Worm (Caenorhabditis elegans) whole organism, L4 larva: ENCODE results near the gene C36C9.6.
A peak's percentile ranks its signal among the peaks of the same experiment; 100 is the strongest.

ENCODE experiments used
- F10B5.3 ChIP-seq: sonication (generic microtip); optimal IDR thresholded peaks from 2 replicates; lab custom pipeline; 2016; ENCODE audit warnings: mild to moderate bottlenecking, missing genetic modification characterization, missing compliant biosample characterization
- F26F4.8 ChIP-seq: fragments of 200-800 bp; sonication (Bioruptor generic); conservative IDR thresholded peaks from 2 replicates; pipeline ENCODE4 v1.3.6; 2022; ENCODE audit warnings: missing genetic modification characterization, missing compliant biosample characterization
- Y5F2A.4 ChIP-seq: fragments of 200-800 bp; sonication (Bioruptor generic); optimal IDR thresholded peaks from 2 replicates; lab custom pipeline; 2018; ENCODE audit warnings: mild to moderate bottlenecking, missing genetic modification characterization, missing compliant biosample characterization
- aha-1 ChIP-seq: fragments of 150-350 bp; peaks from one replicate; lab custom pipeline; 2014; ENCODE audit warnings: missing biosample characterization, missing genetic modification characterization
- ama-1 ChIP-seq: fragments of 150-350 bp; optimal IDR thresholded peaks from 2 replicates; lab custom pipeline; 2014; ENCODE audit warnings: inconsistent platforms, mixed read lengths
- ceh-32 ChIP-seq: sonication (generic microtip); optimal IDR thresholded peaks from 2 replicates; lab custom pipeline; 2016; ENCODE audit warnings: mild to moderate bottlenecking, missing genetic modification characterization, missing compliant biosample characterization; ENCODE audit not compliant: poor library complexity
- ceh-44 ChIP-seq: fragments of 200-800 bp; sonication (Bioruptor generic); IDR thresholded peaks from 2 replicates; pipeline ENCODE4 v1.3.6; 2022; ENCODE audit warnings: missing genetic modification reagents, missing genetic modification characterization, missing compliant biosample characterization
- ceh-82 ChIP-seq: sonication (generic microtip); optimal IDR thresholded peaks from 2 replicates; lab custom pipeline; 2017; ENCODE audit warnings: missing biosample characterization, missing genetic modification characterization
- cey-2 ChIP-seq: sonication (generic microtip); optimal IDR thresholded peaks from 3 replicates; lab custom pipeline; 2017; ENCODE audit warnings: missing genetic modification characterization, mild to moderate bottlenecking, missing compliant biosample characterization, antibody characterized with exemption, borderline replicate concordance; ENCODE audit not compliant: insufficient read depth
- daf-16 ChIP-seq, 3 experiments: sonication (generic microtip); optimal IDR thresholded peaks; 2 replicates each; lab custom pipeline; 2016 to 2017; ENCODE audit warnings: missing genetic modification characterization in 3 of 3, missing genetic modification reagents in 3 of 3, mild to moderate bottlenecking in 2 of 3, missing compliant biosample characterization in 2 of 3, missing biosample characterization in 1 of 3, moderate library complexity in 1 of 3
- daf-19 ChIP-seq: fragments of 200-800 bp; sonication (Bioruptor generic); conservative IDR thresholded peaks from 2 replicates; pipeline ENCODE4 v1.3.6; 2022; ENCODE audit warnings: missing genetic modification characterization, missing compliant biosample characterization
- dmd-9 ChIP-seq: fragments of 200-800 bp; sonication (Bioruptor generic); IDR thresholded peaks from 2 replicates; pipeline ENCODE4 v1.3.6; 2022; ENCODE audit warnings: missing genetic modification reagents, missing genetic modification characterization, missing compliant biosample characterization
- dve-1 ChIP-seq: sonication (generic microtip); optimal IDR thresholded peaks from 2 replicates; lab custom pipeline; 2017; ENCODE audit warnings: antibody characterized with exemption, mild to moderate bottlenecking, missing genetic modification characterization, missing compliant biosample characterization; ENCODE audit not compliant: insufficient read depth
- egl-27 ChIP-seq: sonication (generic microtip); optimal IDR thresholded peaks from 3 replicates; lab custom pipeline; 2017; ENCODE audit warnings: missing biosample characterization, missing genetic modification reagents, missing genetic modification characterization
- egl-43 ChIP-seq: fragments of 200-800 bp; sonication (Bioruptor generic); IDR thresholded peaks from 2 replicates; pipeline ENCODE4 v1.3.6; 2022; ENCODE audit warnings: missing genetic modification reagents, missing genetic modification characterization, missing compliant biosample characterization
- hmg-1.1 ChIP-seq: fragments of 200-800 bp; sonication (Bioruptor generic); IDR thresholded peaks from 2 replicates; pipeline ENCODE4 v1.3.6; 2022; ENCODE audit warnings: missing genetic modification reagents, missing genetic modification characterization, missing compliant biosample characterization
- lin-1 ChIP-seq: fragments of 200-800 bp; sonication (Bioruptor generic); IDR thresholded peaks from 2 replicates; pipeline ENCODE4 v1.3.6; 2022; ENCODE audit warnings: missing genetic modification reagents, missing genetic modification characterization, missing compliant biosample characterization
- lsy-2 ChIP-seq, 2 experiments: fragments of 150-350 bp in 1 of 2; sonication (generic microtip) in 1 of 2; optimal IDR thresholded peaks; 2 replicates each; lab custom pipeline; 2014 to 2017; ENCODE audit warnings: missing biosample characterization in 2 of 2, missing genetic modification characterization in 2 of 2
- mdl-1 ChIP-seq, 2 experiments: fragments of 150-350 bp in 1 of 2; sonication (generic microtip) in 1 of 2; optimal IDR thresholded peaks; 2 replicates each; lab custom pipeline; 2014 to 2017; ENCODE audit warnings: missing biosample characterization in 2 of 2, missing genetic modification characterization in 2 of 2
- mdt-29 ChIP-seq: fragments of 200-800 bp; sonication (Bioruptor generic); IDR thresholded peaks from 2 replicates; pipeline ENCODE4 v1.3.6; 2022; ENCODE audit warnings: missing genetic modification reagents, missing genetic modification characterization, missing compliant biosample characterization
- mep-1 ChIP-seq: fragments of 150-350 bp; sonication (generic microtip); optimal IDR thresholded peaks from 3 replicates; lab custom pipeline; 2014; ENCODE audit warnings: missing biosample characterization, missing genetic modification characterization
- mes-2 ChIP-seq: sonication (generic microtip); optimal IDR thresholded peaks from 2 replicates; lab custom pipeline; 2016; ENCODE audit warnings: missing genotype, mild to moderate bottlenecking, missing genetic modification characterization, missing compliant biosample characterization; ENCODE audit not compliant: poor library complexity, severe bottlenecking
- mxl-2 ChIP-seq: fragments of 200-800 bp; sonication (Bioruptor generic); conservative IDR thresholded peaks from 2 replicates; pipeline ENCODE4 v1.3.6; 2022; ENCODE audit warnings: missing genetic modification reagents, missing genetic modification characterization, missing compliant biosample characterization
- nhr-111 ChIP-seq: fragments of 200-800 bp; sonication (Bioruptor generic); optimal IDR thresholded peaks from 2 replicates; lab custom pipeline; 2018; ENCODE audit warnings: mild to moderate bottlenecking, missing genetic modification characterization, missing compliant biosample characterization
- nhr-25 ChIP-seq: sonication (generic microtip); optimal IDR thresholded peaks from 2 replicates; lab custom pipeline; 2017; ENCODE audit warnings: missing genetic modification characterization, mild to moderate bottlenecking, missing compliant biosample characterization, antibody characterized with exemption, moderate library complexity, borderline replicate concordance; ENCODE audit not compliant: insufficient read depth
- nhr-28 ChIP-seq: fragments of 150-350 bp; optimal IDR thresholded peaks from 2 replicates; lab custom pipeline; 2014; ENCODE audit warnings: missing biosample characterization, missing genetic modification characterization
- pqm-1 ChIP-seq: sonication (generic microtip); optimal IDR thresholded peaks from 2 replicates; lab custom pipeline; 2017; ENCODE audit warnings: missing biosample characterization, missing genetic modification characterization
- saeg-2 ChIP-seq: fragments of 200-800 bp; sonication (Bioruptor generic); IDR thresholded peaks from 2 replicates; pipeline ENCODE4 v1.3.6; 2022; ENCODE audit warnings: missing genetic modification reagents, missing genetic modification characterization, missing compliant biosample characterization
- set-16 ChIP-seq: fragments of 200-800 bp; sonication (Bioruptor generic); IDR thresholded peaks from 2 replicates; pipeline ENCODE4 v1.3.6; 2022; ENCODE audit warnings: missing genetic modification reagents, missing genetic modification characterization, missing compliant biosample characterization
- snpc-1.2 ChIP-seq: fragments of 200-800 bp; sonication (Bioruptor generic); IDR thresholded peaks from 2 replicates; pipeline ENCODE4 v1.3.6; 2022; ENCODE audit warnings: missing genetic modification reagents, missing genetic modification characterization, missing compliant biosample characterization
- tag-97 ChIP-seq: fragments of 200-800 bp; sonication (Bioruptor generic); IDR thresholded peaks from 2 replicates; pipeline ENCODE4 v1.3.6; 2022; ENCODE audit warnings: missing genetic modification characterization, missing compliant biosample characterization
- unc-62 ChIP-seq, 3 experiments: fragments of 150-350 bp in 1 of 3; sonication (generic microtip); optimal IDR thresholded peaks in 2 of 3; peaks in 1 of 3; 1 replicate in 1 of 3; 2 replicates in 2 of 3; lab custom pipeline; 2014 to 2017; ENCODE audit warnings: missing biosample characterization in 3 of 3, missing genetic modification characterization in 3 of 3, missing genetic modification reagents in 3 of 3, missing genotype in 1 of 3

The C36C9.6 gene

DNA sequence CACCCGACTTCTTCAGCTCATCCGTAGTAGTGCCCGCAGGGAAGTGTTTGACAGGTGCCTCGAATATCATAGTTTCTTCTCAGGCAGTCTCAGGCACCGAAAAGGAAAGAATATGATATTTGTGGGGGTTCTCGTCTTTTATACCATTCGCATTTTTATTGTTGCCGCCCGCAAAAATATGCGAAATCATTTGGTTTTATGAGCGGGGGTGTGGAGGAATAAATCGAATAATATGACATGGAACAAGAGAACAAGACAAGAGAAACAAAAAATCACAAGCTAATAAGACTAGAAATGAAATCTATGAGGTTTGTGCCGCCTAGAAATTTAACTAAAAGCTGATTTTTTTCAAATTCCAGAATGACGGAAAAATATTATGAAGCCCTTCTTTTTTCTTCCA lies 29.6 kb upstream of the C36C9.6 start, which contains the start of gene F07G6.8:
TSS of gene F07G6.8 (minus strand) at position 101 of the 400 bp plus-strand sequence.
- TF ChIP-seq cey-2 (tag; lab: Kevin White, UChicago) = no peak
- TF ChIP-seq daf-19 = no peak
- no peak for TF ChIP-seq dve-1 (tag; lab: Kevin White, UChicago)

ce11 chrX:1718479-1718878 lies 27.7 kb upstream of the C36C9.6 start, which contains the start of gene fbxa-53:
fbxa-53 (minus strand) TSS chrX:1718579.
- TF ChIP-seq Y5F2A.4 (GFP tag; lab: Kevin White, UChicago) (no peak), daf-16 (GFP tag; optimal IDR thresholded peaks at IDR 0.05; lab: Kevin White, UChicago) (no peak), daf-16 (tag; optimal IDR thresholded peaks at IDR 0.05; lab: Kevin White, UChicago) (peak; percentile 25), pqm-1 (tag; lab: Kevin White, UChicago) (peak; percentile 17)
- TF ChIP-seq, all 104 proteins: peak for 2

DNA sequence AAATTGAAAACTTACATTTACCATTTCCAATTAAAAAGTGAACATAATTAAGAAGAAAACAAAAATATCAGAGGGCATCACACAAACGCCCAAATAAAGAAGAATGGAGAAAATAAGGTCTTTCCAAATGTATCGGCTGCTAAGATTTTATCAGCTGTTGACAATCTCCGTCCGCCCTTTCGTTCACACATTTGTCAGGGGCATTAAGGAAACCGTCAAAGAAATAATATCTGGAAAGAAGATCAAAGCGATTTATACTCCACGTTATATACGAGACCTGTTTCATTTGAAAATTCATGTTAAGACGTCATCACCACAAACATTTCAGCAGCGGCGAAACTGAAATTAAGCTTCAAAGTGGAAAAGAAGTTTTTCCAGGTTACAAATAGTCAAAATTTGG lies 21.7 kb upstream of the C36C9.6 start, which contains the start of gene fbxa-52:
TSS of gene fbxa-52 (minus strand) at position 101 of the 400 bp plus-strand sequence.
- TF ChIP-seq unc-62 (GFP tag; optimal IDR thresholded peaks at IDR 0.05 in 1 of 2; lab: Kevin White, UChicago) (peak in 1 of 2 experiments; percentile 28), unc-62 (tag; optimal IDR thresholded peaks at IDR 0.05; lab: Kevin White, UChicago) (no peak), ceh-82 (tag; lab: Kevin White, UChicago) (no peak), aha-1 (tag; lab: Kevin White, UChicago) (peak; percentile 48), mdt-29 (GFP tag; lab: Robert Waterston, UW) (no peak)

- 0 out of 2 replicates have a peak, but pooled peaks have one; percentile 21 for TF ChIP-seq F26F4.8 (GFP tag; lab: Robert Waterston, UW)
Observed at ce11 chrX:1707270-1707669, 16.5 kb upstream of the C36C9.6 start.

DNA sequence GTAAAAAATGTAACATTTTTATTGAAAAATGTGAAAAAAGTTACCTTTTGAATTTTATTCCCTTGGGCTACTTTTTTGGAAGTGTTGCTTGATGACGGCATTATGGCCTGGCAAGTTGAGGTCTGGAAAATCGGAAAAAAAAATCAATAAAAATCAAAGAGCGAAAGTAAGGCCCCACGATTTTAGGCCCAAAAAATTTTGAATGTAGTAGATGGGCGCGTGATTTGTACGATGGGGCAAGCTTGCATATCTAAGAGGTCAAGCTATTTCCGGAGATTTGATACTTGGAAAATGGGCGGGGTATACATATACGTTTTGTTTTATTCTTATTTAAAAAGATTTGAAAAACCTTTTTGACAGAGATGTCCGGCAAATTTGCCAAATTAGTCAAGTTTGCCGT lies 15.7 kb upstream of the C36C9.6 start, which contains the start of gene F07G6.5:
TSS of gene F07G6.5 (minus strand) at position 101 of the 400 bp plus-strand sequence.
- TF ChIP-seq mep-1 (tag; lab: Kevin White, UChicago) = no peak
- no peak for TF ChIP-seq F10B5.3 (tag; lab: Kevin White, UChicago)
- TF ChIP-seq, all 104 proteins: peak for 0

DNA sequence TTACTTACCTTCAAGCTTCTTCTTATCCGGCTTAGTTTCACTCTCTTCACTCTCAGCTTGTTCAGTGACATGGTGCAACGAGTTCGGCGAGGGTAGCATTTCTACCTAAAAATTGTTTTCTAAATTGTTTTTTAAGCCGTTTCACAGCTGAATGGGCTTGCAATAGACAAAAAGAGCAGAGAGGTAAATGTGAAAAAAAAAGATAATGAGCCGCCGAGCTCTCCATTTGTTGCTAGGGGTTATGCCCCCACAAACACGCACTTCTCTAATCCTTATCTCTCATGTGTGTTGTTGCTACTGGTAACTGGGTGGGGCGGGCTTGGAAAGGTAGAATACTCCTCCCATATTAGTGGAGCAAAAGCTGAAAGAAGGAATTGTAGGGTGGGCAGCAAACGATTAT lies 13.0 kb upstream of the C36C9.6 start, which contains the start of gene C36C9.5:
TSS of gene C36C9.5 (minus strand) at position 101 of the 400 bp plus-strand sequence.
- no peak for TF ChIP-seq ceh-32 (tag; lab: Kevin White, UChicago)
- TF ChIP-seq mes-2 (tag; lab: Kevin White, UChicago) = no peak

ce11 chrX:1703049-1703448 lies 12.3 kb upstream of the C36C9.6 start:
- peak; percentile 44 for TF ChIP-seq aha-1 (tag; lab: Kevin White, UChicago)
- no peak for TF ChIP-seq mdl-1 (tag; optimal IDR thresholded peaks at IDR 0.05; lab: Kevin White, UChicago)
- TF ChIP-seq egl-43 (GFP tag; lab: Robert Waterston, UW) = peak; percentile 64; the same call in 1 of the 2 replicates
- TF ChIP-seq hmg-1.1 (GFP tag; lab: Robert Waterston, UW) = no peak
- TF ChIP-seq nhr-25 (tag; lab: Kevin White, UChicago) = no peak
- no peak for TF ChIP-seq snpc-1.2 (GFP tag; lab: Robert Waterston, UW)
- peak; percentile 92 for TF ChIP-seq set-16

ce11 chrX:1698476-1698875 lies 7.7 kb upstream of the C36C9.6 start:
- TF ChIP-seq nhr-28 = no peak
- TF ChIP-seq mxl-2 = no peak
- no peak for TF ChIP-seq egl-27 (tag; lab: Kevin White, UChicago)
- TF ChIP-seq nhr-111 = no peak
- TF ChIP-seq ama-1 (lab: Kevin White, UChicago) = no peak
- no peak for TF ChIP-seq lsy-2 (tag; optimal IDR thresholded peaks at IDR 0.05; lab: Kevin White, UChicago)
- TF ChIP-seq dmd-9 (GFP tag; lab: Robert Waterston, UW) = no peak
- no peak for TF ChIP-seq saeg-2 (GFP tag; lab: Robert Waterston, UW)
- no peak for TF ChIP-seq lin-1 (GFP tag; lab: Robert Waterston, UW)
- no peak for TF ChIP-seq egl-43 (GFP tag; lab: Robert Waterston, UW)
- no peak for TF ChIP-seq tag-97 (GFP tag; lab: Robert Waterston, UW)
- no peak for TF ChIP-seq ceh-44
